Fruit fly (Drosophila melanogaster) whole organism, adult: ENCODE results near the gene CG12229.

Experiments
- CG11617 ChIP-seq: fragments of 200-800 bp; sonication (Bioruptor generic); optimal IDR thresholded peaks from 2 replicates; lab custom pipeline; 2017; ENCODE audit warnings: mild to moderate bottlenecking, missing biosample characterization, missing genetic modification reagents, missing genetic modification characterization
- CG12768 ChIP-seq: fragments of 200-800 bp; sonication (Bioruptor generic); optimal IDR thresholded peaks from 2 replicates; lab custom pipeline; 2017; ENCODE audit warnings: missing biosample characterization, missing genetic modification characterization, mild to moderate bottlenecking, moderate library complexity, missing genetic modification reagents
- CG14711 ChIP-seq: fragments of 200-800 bp; sonication (Bioruptor generic); optimal IDR thresholded peaks from 2 replicates; lab custom pipeline; 2018; ENCODE audit warnings: missing biosample characterization, mild to moderate bottlenecking, missing genetic modification characterization, moderate library complexity
- CG1620 ChIP-seq: fragments of 200-800 bp; sonication (Bioruptor generic); optimal IDR thresholded peaks from 2 replicates; lab custom pipeline; 2016; ENCODE audit warnings: missing biosample characterization, missing genetic modification characterization
- CG33017 ChIP-seq: fragments of 200-800 bp; sonication (Bioruptor generic); optimal IDR thresholded peaks from 2 replicates; lab custom pipeline; 2018; ENCODE audit warnings: missing biosample characterization, mild to moderate bottlenecking, missing genetic modification characterization, moderate library complexity
- CG5204 ChIP-seq: fragments of 200-800 bp; sonication (Bioruptor generic); optimal IDR thresholded peaks from 2 replicates; lab custom pipeline; 2016; ENCODE audit warnings: missing biosample characterization, missing genetic modification characterization
- CG7045 ChIP-seq: fragments of 200-800 bp; sonication (Bioruptor generic); optimal IDR thresholded peaks from 2 replicates; lab custom pipeline; 2017; ENCODE audit warnings: missing biosample characterization, mild to moderate bottlenecking, missing genetic modification characterization
- CG7101 ChIP-seq: fragments of 200-800 bp; sonication (Bioruptor generic); optimal IDR thresholded peaks from 2 replicates; lab custom pipeline; 2018; ENCODE audit warnings: missing biosample characterization, mild to moderate bottlenecking, missing genetic modification characterization, moderate library complexity
- Clk ChIP-seq: fragments of 200-800 bp; sonication (Bioruptor generic); optimal IDR thresholded peaks from 2 replicates; lab custom pipeline; 2017; ENCODE audit warnings: missing biosample characterization, missing genetic modification characterization
- Crg-1 ChIP-seq: fragments of 200-800 bp; sonication (Bioruptor generic); optimal IDR thresholded peaks from 2 replicates; lab custom pipeline; 2016; ENCODE audit warnings: missing biosample characterization, missing genetic modification characterization
- Hr96 ChIP-seq: fragments of 200-800 bp; sonication (Bioruptor generic); optimal IDR thresholded peaks from 2 replicates; lab custom pipeline; 2016; ENCODE audit warnings: missing biosample characterization, missing genetic modification characterization
- Mnt ChIP-seq: fragments of 200-800 bp; sonication (Bioruptor generic); optimal IDR thresholded peaks from 2 replicates; lab custom pipeline; 2016; ENCODE audit warnings: missing biosample characterization, mild to moderate bottlenecking, missing genetic modification characterization
- bab1 ChIP-seq: fragments of 200-800 bp; sonication (Bioruptor generic); optimal IDR thresholded peaks from 3 replicates; lab custom pipeline; 2019; ENCODE audit warnings: missing biosample characterization, mild to moderate bottlenecking, missing genetic modification characterization, moderate library complexity
- cic ChIP-seq: fragments of 200-800 bp; sonication (Bioruptor generic); optimal IDR thresholded peaks from 2 replicates; lab custom pipeline; 2017; ENCODE audit warnings: missing biosample characterization, mild to moderate bottlenecking, missing genetic modification characterization, moderate library complexity
- cnc ChIP-seq, 2 experiments: fragments of >200 bp; optimal IDR thresholded peaks; 2 replicates each; lab custom pipeline; 2017
- kay ChIP-seq: fragments of 200-800 bp; sonication (Bioruptor generic); peaks from one replicate; lab custom pipeline; 2016; ENCODE audit warnings: missing biosample characterization, missing genetic modification characterization, borderline replicate concordance
- ovo ChIP-seq: fragments of 200-800 bp; sonication (Bioruptor generic); optimal IDR thresholded peaks from 2 replicates; lab custom pipeline; 2016; ENCODE audit warnings: missing biosample characterization, missing genetic modification characterization
- pad ChIP-seq: fragments of 200-800 bp; sonication (Bioruptor generic); optimal IDR thresholded peaks from 3 replicates; lab custom pipeline; 2017; ENCODE audit warnings: missing biosample characterization, missing genetic modification characterization, mild to moderate bottlenecking, moderate library complexity, missing genetic modification reagents
- tj ChIP-seq: fragments of 200-800 bp; sonication (Bioruptor generic); optimal IDR thresholded peaks from 3 replicates; lab custom pipeline; 2017; ENCODE audit warnings: missing biosample characterization, mild to moderate bottlenecking, missing genetic modification characterization, moderate library complexity
- toe ChIP-seq: fragments of 200-800 bp; sonication (Bioruptor generic); optimal IDR thresholded peaks from 2 replicates; lab custom pipeline; 2016; ENCODE audit warnings: missing biosample characterization, missing genetic modification characterization

Gene CG12229

dm6 chr3L:17393098-17393497, 43.1 kb downstream of the CG12229 start:
- TF ChIP-seq tj (no peak), Clk (GFP tag; lab: Kevin White, UChicago) (no peak), CG14711 (tag; lab: Kevin White, UChicago) (no peak), bab1 (GFP tag; lab: Kevin White, UChicago) (no peak), CG7101 (tag; lab: Kevin White, UChicago) (no peak), CG12768 (GFP tag; lab: Kevin White, UChicago) (no peak), ovo (no peak)

dm6 chr3L:17392412-17392811, 43.8 kb downstream of the CG12229 start:
- TF ChIP-seq ovo = no peak
- TF ChIP-seq CG12768 (GFP tag; lab: Kevin White, UChicago) = no peak
- TF ChIP-seq CG7045 (GFP tag; lab: Kevin White, UChicago) = no peak
- TF ChIP-seq CG1620 (GFP tag; lab: Kevin White, UChicago) = no peak
- no peak for TF ChIP-seq toe
- no peak for TF ChIP-seq Clk (GFP tag; lab: Kevin White, UChicago)
- no peak for TF ChIP-seq Hr96 (GFP tag; lab: Kevin White, UChicago)
- TF ChIP-seq CG33017 (tag; lab: Kevin White, UChicago) = no peak
- no peak for TF ChIP-seq kay (GFP tag; lab: Kevin White, UChicago)
- no peak for TF ChIP-seq tj
- no peak for TF ChIP-seq bab1 (GFP tag; lab: Kevin White, UChicago)
- no peak for TF ChIP-seq Mnt

- TF ChIP-seq Crg-1 (no peak), cnc (optimal IDR thresholded peaks at IDR 0.05; lab: Kevin White, UChicago) (no peak), CG33017 (tag; lab: Kevin White, UChicago) (no peak), Clk (GFP tag; lab: Kevin White, UChicago) (no peak), kay (GFP tag; lab: Kevin White, UChicago) (no peak), CG5204 (GFP tag; lab: Kevin White, UChicago) (no peak), CG14711 (tag; lab: Kevin White, UChicago) (no peak), cic (GFP tag; lab: Kevin White, UChicago) (no peak), Hr96 (GFP tag; lab: Kevin White, UChicago) (no peak), CG11617 (GFP tag; lab: Kevin White, UChicago) (no peak), pad (GFP tag; lab: Kevin White, UChicago) (no peak), CG7045 (GFP tag; lab: Kevin White, UChicago) (no peak), Mnt (no peak), CG12768 (GFP tag; lab: Kevin White, UChicago) (no peak), tj (no peak), ovo (no peak), toe (no peak), CG7101 (tag; lab: Kevin White, UChicago) (no peak), CG1620 (GFP tag; lab: Kevin White, UChicago) (no peak)
Measured at dm6 chr3L:17391132-17391531, 45.1 kb downstream of the CG12229 start.

dm6 chr3L:17388895-17389294, 47.3 kb downstream of the CG12229 start, which contains the start of gene CG13731:
TSS of gene CG13731 (minus strand) at chr3L:17388956.
- TF ChIP-seq ovo = no peak
- TF ChIP-seq CG11617 (GFP tag; lab: Kevin White, UChicago) = no peak
- TF ChIP-seq CG14711 (tag; lab: Kevin White, UChicago) = no peak
- TF ChIP-seq cnc (optimal IDR thresholded peaks at IDR 0.05; lab: Kevin White, UChicago) = no peak
- TF ChIP-seq pad (GFP tag; lab: Kevin White, UChicago) = no peak
- TF ChIP-seq CG5204 (GFP tag; lab: Kevin White, UChicago) = no peak
- TF ChIP-seq CG12768 (GFP tag; lab: Kevin White, UChicago) = no peak
- TF ChIP-seq CG33017 (tag; lab: Kevin White, UChicago) = no peak
- no peak for TF ChIP-seq Crg-1
- no peak for TF ChIP-seq Mnt
- no peak for TF ChIP-seq Hr96 (GFP tag; lab: Kevin White, UChicago)
- no peak for TF ChIP-seq bab1 (GFP tag; lab: Kevin White, UChicago)
- no peak for TF ChIP-seq CG1620 (GFP tag; lab: Kevin White, UChicago)

dm6 chr3L:17386612-17387382, 49.4 kb downstream of the CG12229 start:
- no peak for TF ChIP-seq CG14711 (tag; lab: Kevin White, UChicago)
- no peak for TF ChIP-seq CG11617 (GFP tag; lab: Kevin White, UChicago)
- no peak for TF ChIP-seq bab1 (GFP tag; lab: Kevin White, UChicago)
- no peak for TF ChIP-seq Mnt
- TF ChIP-seq CG5204 (GFP tag; lab: Kevin White, UChicago) = no peak
